Worm (Caenorhabditis elegans) whole organism, midembryonic: ENCODE data around the gene lpin-1.

Experiments
- T22C8.4 ChIP-seq: fragments of 200-800 bp; sonication (Bioruptor generic); IDR thresholded peaks from 2 replicates; pipeline ENCODE4 v1.3.6; 2022; ENCODE audit warnings: missing genetic modification characterization, missing compliant biosample characterization
- cog-1 ChIP-seq: sonication (generic microtip); optimal IDR thresholded peaks from 2 replicates; lab custom pipeline; 2016; ENCODE audit warnings: missing genetic modification characterization, missing compliant biosample characterization
- flt-1 ChIP-seq: fragments of 200-800 bp; sonication (Bioruptor generic); IDR thresholded peaks from 2 replicates; pipeline ENCODE4 v1.3.6; 2022; ENCODE audit warnings: missing genetic modification characterization, missing compliant biosample characterization
- klf-2 ChIP-seq: fragments of 200-800 bp; sonication (Bioruptor generic); conservative IDR thresholded peaks from 2 replicates; pipeline ENCODE4 v1.3.6; 2022; ENCODE audit warnings: missing genetic modification reagents, missing genetic modification characterization, missing compliant biosample characterization
- med-1 ChIP-seq: sonication (generic microtip); optimal IDR thresholded peaks from 2 replicates; lab custom pipeline; 2017; ENCODE audit warnings: missing genetic modification characterization, mild to moderate bottlenecking, missing compliant biosample characterization, antibody characterized with exemption, missing genetic modification reagents; ENCODE audit not compliant: insufficient read depth
- ref-1 ChIP-seq: fragments of 200-800 bp; sonication (Bioruptor generic); conservative IDR thresholded peaks from 2 replicates; pipeline ENCODE4 v1.3.6; 2022; ENCODE audit warnings: missing genetic modification reagents, missing genetic modification characterization, missing compliant biosample characterization
- tab-1 ChIP-seq: fragments of 200-800 bp; sonication (Bioruptor generic); IDR thresholded peaks from 2 replicates; pipeline ENCODE4 v1.3.6; 2022; ENCODE audit warnings: missing genetic modification characterization, missing compliant biosample characterization
- ztf-23 ChIP-seq: fragments of 200-800 bp; sonication (Bioruptor generic); IDR thresholded peaks from 2 replicates; pipeline ENCODE4 v1.3.6; 2022; ENCODE audit warnings: missing genetic modification reagents, missing genetic modification characterization, missing compliant biosample characterization
- ztf-29 ChIP-seq: fragments of 200-800 bp; sonication (Bioruptor generic); IDR thresholded peaks from 2 replicates; pipeline ENCODE4 v1.3.6; 2022; ENCODE audit warnings: missing genetic modification reagents, missing genetic modification characterization, missing compliant biosample characterization

Gene lpin-1

DNA sequence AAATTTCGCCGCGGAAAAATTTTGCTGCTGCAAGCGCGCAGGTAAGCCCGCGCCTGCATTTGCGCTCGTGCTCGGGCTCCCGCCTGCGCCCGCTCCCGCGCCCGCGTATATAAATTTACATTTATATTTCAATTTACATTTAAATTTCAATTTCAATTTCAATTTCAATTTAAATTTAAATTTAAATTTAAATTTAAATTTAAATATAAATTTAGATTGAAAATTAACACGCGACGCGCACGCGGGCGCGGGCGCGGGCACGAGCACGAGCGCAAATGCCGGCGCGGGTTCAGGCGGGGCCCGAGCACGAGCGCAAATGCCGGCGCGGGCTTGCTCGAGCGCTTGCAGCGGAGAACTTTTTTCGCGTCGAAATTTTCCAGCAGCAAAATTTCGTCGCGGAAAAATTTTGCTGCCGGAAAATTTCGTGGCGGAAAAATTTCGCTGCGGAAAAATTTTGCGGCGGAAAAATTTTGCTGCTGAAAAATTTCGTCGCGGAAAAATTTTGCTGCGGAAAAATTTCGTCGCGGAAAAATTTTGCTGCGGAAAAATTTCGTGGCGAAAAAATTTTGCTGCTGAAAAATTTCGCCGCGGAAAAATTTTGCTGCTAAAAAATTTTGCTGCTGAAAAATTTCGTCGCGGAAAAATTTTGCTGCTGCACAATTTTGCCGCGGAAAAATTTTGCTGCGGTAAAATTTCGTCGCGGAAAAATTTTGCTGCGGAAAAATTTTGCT is 7.9 kb downstream of the lpin-1 start:
- TF ChIP-seq T22C8.4: no peak
- no peak; the same call in 1 of the 2 replicates for TF ChIP-seq ref-1
- TF ChIP-seq klf-2 (GFP tag; lab: Robert Waterston, UW): peak; percentile 70
- TF ChIP-seq ztf-23 (GFP tag; lab: Robert Waterston, UW): peak; percentile 51; the same call in 1 of the 2 replicates
- peak; percentile 31 for TF ChIP-seq flt-1 (GFP tag; lab: Robert Waterston, UW)
- TF ChIP-seq cog-1 (tag; lab: Kevin White, UChicago): no peak
- peak; percentile 47; the same call in 1 of the 2 replicates for TF ChIP-seq ztf-29 (GFP tag; lab: Robert Waterston, UW)
- no peak for TF ChIP-seq med-1 (GFP tag; lab: Kevin White, UChicago)
- peak; percentile 68; the same call in 1 of the 2 replicates for TF ChIP-seq tab-1 (GFP tag; lab: Robert Waterston, UW)

DNA sequence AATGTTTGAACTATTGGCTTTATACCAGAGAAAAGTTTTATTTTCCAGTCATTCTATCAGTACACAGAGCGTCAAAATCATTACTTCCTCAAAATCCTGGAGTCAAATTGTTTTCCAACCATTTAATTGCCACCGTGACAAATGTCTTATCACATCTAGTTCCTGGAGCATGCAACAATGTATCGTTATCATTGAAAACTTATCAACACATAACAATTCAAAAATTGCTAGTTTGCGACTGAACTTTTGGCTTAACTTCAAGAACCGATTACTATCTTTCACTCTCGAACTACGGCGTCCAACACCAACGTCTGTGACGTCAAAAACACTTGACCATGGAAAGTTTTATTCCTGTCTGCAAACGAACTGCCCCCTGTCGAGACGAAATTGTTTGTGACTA is 15.9 kb downstream of the lpin-1 start:
- TF ChIP-seq T22C8.4 (no peak), tab-1 (GFP tag; lab: Robert Waterston, UW) (no peak), klf-2 (GFP tag; lab: Robert Waterston, UW) (no peak), med-1 (GFP tag; lab: Kevin White, UChicago) (no peak), flt-1 (GFP tag; lab: Robert Waterston, UW) (no peak), cog-1 (tag; lab: Kevin White, UChicago) (no peak), ztf-29 (GFP tag; lab: Robert Waterston, UW) (no peak), ztf-23 (GFP tag; lab: Robert Waterston, UW) (no peak), ref-1 (no peak)

DNA sequence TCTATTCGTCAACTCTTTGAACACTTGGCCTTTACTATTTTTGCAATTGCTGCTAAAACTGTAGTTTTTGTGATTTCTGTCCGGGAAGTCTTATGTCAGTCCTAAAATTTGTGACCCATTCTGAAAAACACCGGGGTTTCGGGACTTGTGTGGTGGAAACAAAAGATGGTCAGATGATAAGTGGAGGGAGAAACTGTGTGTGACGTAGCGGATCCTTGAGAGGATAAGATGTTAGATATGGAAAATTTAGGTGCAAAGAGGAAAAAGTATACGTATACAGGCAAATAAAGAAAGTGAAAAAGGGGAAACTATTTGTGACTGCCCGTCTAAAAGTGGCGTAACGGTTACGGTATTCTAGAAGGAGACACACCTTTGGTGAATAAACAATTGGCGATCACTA is 17.5 kb downstream of the lpin-1 start:
- TF ChIP-seq cog-1 (tag; lab: Kevin White, UChicago) (no peak), T22C8.4 (no peak), ztf-29 (GFP tag; lab: Robert Waterston, UW) (no peak)

DNA sequence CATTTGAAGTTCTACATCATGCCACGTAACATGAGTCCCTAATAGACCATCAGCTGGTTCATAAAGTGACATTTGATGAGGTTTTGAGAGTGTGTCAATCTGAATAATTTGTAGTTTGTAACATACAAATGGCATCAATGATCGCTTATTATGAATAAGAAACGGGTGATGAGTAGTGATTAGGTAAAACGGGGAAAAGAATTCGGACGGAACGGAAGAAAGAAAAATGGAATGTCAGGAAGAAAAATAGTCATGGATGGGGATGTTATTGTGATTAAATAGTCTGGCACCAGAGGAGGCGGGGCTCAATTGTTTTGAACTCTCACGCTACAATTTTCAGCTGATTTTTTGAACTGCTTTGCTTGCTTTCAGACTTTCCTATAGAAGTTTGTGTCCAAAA is 19.8 kb downstream of the lpin-1 start, which contains the start of gene H37A05.2:
TSS of gene H37A05.2 (minus strand) at position 101 of the 400 bp plus-strand sequence.
- TF ChIP-seq klf-2 (GFP tag; lab: Robert Waterston, UW) (no peak), ref-1 (no peak), ztf-23 (GFP tag; lab: Robert Waterston, UW) (no peak), tab-1 (GFP tag; lab: Robert Waterston, UW) (no peak), med-1 (GFP tag; lab: Kevin White, UChicago) (no peak), T22C8.4 (no peak), flt-1 (GFP tag; lab: Robert Waterston, UW) (no peak), cog-1 (tag; lab: Kevin White, UChicago) (no peak), ztf-29 (GFP tag; lab: Robert Waterston, UW) (no peak)

DNA sequence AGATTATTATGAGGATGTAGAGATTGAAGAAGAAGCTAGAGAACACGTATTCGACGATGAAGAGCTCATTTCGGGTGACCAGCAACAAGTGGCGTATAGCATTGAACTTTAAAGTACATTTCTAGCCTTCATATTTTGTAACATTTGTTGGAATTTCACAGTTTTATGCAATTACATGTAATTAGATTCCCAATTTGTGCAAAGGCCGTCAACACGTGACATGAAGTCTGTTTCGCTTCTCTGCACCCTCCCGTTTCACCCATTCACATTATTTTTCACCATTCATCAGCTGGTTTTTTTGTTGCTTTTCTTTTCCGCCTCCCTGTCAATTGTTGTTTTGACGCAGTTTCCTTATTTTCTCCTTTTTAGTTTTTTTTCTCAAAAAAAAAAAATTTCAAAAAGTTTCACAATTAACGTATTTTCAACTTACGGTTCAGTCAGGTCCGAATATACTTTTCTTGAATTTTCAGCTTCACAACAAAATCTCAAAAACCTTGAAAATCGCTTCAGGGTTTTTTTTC is 26.8 kb downstream of the lpin-1 start, which contains the start of gene sde-2:
TSS of gene sde-2 (plus strand) at position 471 of the 521 bp plus-strand sequence.
- TF ChIP-seq klf-2 (GFP tag; lab: Robert Waterston, UW) (no peak), ztf-29 (GFP tag; lab: Robert Waterston, UW) (no peak), ztf-23 (GFP tag; lab: Robert Waterston, UW) (no peak), cog-1 (tag; lab: Kevin White, UChicago) (no peak)

DNA sequence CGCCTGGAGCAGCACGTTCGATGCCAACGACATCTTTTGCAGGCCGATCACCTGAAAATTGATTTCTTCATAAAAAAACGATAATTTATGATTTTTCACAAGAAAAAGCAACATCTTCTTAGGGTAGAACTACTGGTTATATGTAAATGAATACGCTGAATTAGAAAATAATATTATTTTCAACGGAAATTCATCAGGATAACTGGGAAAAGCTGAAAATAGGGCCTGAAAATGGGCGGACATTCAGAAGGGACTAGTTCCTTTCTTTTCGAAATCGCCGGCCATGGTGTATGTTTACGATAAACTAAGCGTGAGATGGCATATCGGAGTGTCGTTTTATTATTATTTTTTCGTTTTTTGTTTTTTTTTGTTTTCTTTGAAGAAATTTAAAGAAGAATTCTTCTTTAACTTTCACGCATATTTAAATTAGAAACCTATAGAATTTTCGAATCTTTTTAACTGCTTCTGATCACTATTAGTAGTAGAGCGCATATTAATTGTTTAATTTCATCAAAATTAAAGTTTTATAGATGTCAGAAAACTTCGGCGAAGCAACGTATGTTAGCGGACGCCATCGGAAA is 28.3 kb downstream of the lpin-1 start, which contains the start of the genes nduv-2 and F53F4.12:
TSS of gene nduv-2 (minus strand) at position 51 of the 581 bp plus-strand sequence.
TSS of gene F53F4.12 (plus strand) at position 531 of the 581 bp plus-strand sequence.
- no peak for TF ChIP-seq ref-1

DNA sequence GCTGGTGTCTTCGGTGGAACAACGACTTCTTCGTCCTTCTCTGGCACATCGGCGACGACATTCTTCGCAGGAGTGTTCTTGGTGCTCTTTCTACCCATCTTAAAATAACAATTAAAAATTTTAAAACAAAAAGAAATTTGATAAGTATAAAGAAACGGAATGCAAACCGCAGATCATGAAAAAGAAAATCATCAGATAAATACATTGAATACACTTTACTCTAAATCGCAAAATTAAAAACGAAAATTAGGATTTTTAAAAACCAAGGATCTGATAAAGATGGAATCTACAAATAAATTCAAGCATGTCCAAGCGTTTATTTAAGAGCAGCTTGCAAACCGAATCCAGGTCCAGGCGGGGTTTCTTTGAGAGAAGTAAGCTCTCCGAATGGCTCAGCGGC is 29.5 kb downstream of the lpin-1 start, which contains the start of gene F53F4.11:
TSS of gene F53F4.11 (minus strand) at position 101 of the 400 bp plus-strand sequence.
- no peak for TF ChIP-seq ref-1
- TF ChIP-seq T22C8.4: no peak
- no peak for TF ChIP-seq klf-2 (GFP tag; lab: Robert Waterston, UW)
- TF ChIP-seq cog-1 (tag; lab: Kevin White, UChicago): no peak
- TF ChIP-seq med-1 (GFP tag; lab: Kevin White, UChicago): no peak
- TF ChIP-seq tab-1 (GFP tag; lab: Robert Waterston, UW): no peak
- TF ChIP-seq flt-1 (GFP tag; lab: Robert Waterston, UW): no peak
- no peak for TF ChIP-seq ztf-29 (GFP tag; lab: Robert Waterston, UW)
- TF ChIP-seq ztf-23 (GFP tag; lab: Robert Waterston, UW): no peak

DNA sequence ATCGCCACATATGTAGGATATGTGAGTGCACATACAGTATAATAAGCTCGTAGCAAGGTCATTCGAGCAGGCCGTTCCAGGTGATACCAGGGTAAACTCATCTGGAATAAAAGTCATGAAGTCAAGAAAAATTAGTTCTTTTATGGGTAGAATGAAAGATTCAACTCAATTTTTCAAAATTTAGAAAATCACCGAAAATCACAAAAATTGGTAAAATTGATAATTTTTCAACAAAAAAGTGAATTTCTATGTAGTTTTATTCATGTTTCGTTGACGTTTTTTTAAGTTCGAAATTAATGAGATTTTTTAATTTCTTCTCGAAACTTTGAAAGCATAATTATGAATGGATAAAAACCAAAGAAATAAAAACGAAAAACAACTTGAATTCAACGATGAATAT is 32.2 kb downstream of the lpin-1 start, which contains the start of gene F53F4.16:
TSS of gene F53F4.16 (minus strand) at position 101 of the 400 bp plus-strand sequence.
- TF ChIP-seq ref-1 (no peak), med-1 (GFP tag; lab: Kevin White, UChicago) (no peak), cog-1 (tag; lab: Kevin White, UChicago) (no peak), T22C8.4 (no peak), ztf-29 (GFP tag; lab: Robert Waterston, UW) (no peak), klf-2 (GFP tag; lab: Robert Waterston, UW) (no peak), ztf-23 (GFP tag; lab: Robert Waterston, UW) (no peak), flt-1 (GFP tag; lab: Robert Waterston, UW) (no peak), tab-1 (GFP tag; lab: Robert Waterston, UW) (no peak)

DNA sequence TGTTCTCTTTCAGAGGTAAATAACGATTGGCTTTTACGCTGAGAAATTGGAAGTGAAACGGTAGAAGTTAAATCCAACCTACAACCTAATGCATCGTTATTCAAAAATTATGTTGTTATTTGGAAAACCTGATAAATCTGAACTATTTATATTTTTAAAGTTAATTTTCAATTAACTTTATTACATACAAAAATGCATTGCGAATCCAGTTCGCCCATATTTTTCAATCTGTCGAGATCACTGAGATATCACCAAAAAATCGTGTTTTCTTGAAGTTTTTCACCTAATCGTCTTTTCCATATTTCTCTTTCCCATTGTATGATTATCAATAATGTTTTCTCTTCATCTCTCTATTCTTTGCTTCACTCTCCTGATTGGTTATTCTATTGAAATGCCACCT is 33.3 kb downstream of the lpin-1 start, which contains the start of gene F53F4.15:
TSS of gene F53F4.15 (plus strand) at position 301 of the 400 bp plus-strand sequence.
- no peak for TF ChIP-seq T22C8.4
- no peak for TF ChIP-seq tab-1 (GFP tag; lab: Robert Waterston, UW)
- no peak for TF ChIP-seq med-1 (GFP tag; lab: Kevin White, UChicago)
- no peak for TF ChIP-seq ref-1
- TF ChIP-seq ztf-29 (GFP tag; lab: Robert Waterston, UW): no peak
- TF ChIP-seq klf-2 (GFP tag; lab: Robert Waterston, UW): no peak
- no peak for TF ChIP-seq flt-1 (GFP tag; lab: Robert Waterston, UW)
- TF ChIP-seq ztf-23 (GFP tag; lab: Robert Waterston, UW): no peak
- TF ChIP-seq cog-1 (tag; lab: Kevin White, UChicago): no peak
